Worm (Caenorhabditis elegans) whole organism, young adult: ENCODE measurements around the gene F37C4.8.
A peak's percentile ranks its signal among the peaks of the same experiment; 100 is the strongest.

Source experiments
- B0019.2 ChIP-seq: fragments of 200-800 bp; sonication (Bioruptor generic); conservative IDR thresholded peaks from 2 replicates; pipeline ENCODE4 v1.3.6; 2022; ENCODE audit warnings: missing genetic modification reagents, missing genetic modification characterization, missing compliant biosample characterization
- B0336.3 ChIP-seq: fragments of 200-800 bp; sonication (Bioruptor generic); IDR thresholded peaks from 2 replicates; pipeline ENCODE4 v1.3.6; 2022; ENCODE audit warnings: missing genetic modification characterization, missing compliant biosample characterization
- C17E4.6 ChIP-seq: fragments of 200-800 bp; sonication (Bioruptor generic); IDR thresholded peaks from 2 replicates; pipeline ENCODE4 v1.3.6; 2022; ENCODE audit warnings: missing genetic modification reagents, missing genetic modification characterization, missing compliant biosample characterization
- F10E7.11 ChIP-seq: sonication (generic microtip); optimal IDR thresholded peaks from 2 replicates; lab custom pipeline; 2017; ENCODE audit warnings: mild to moderate bottlenecking, missing genetic modification characterization, moderate library complexity, missing compliant biosample characterization
- F22D6.2 ChIP-seq: sonication (generic microtip); optimal IDR thresholded peaks from 2 replicates; lab custom pipeline; 2016; ENCODE audit warnings: mild to moderate bottlenecking, missing genetic modification characterization, missing compliant biosample characterization
- F33H1.4 ChIP-seq: fragments of 200-800 bp; sonication (Bioruptor generic); IDR thresholded peaks from 2 replicates; pipeline ENCODE4 v1.3.6; 2022; ENCODE audit warnings: missing genetic modification reagents, missing genetic modification characterization, missing compliant biosample characterization
- F55B11.4 ChIP-seq: sonication (generic microtip); optimal IDR thresholded peaks from 2 replicates; lab custom pipeline; 2016; ENCODE audit warnings: missing compliant biosample characterization, missing genetic modification characterization, borderline replicate concordance; ENCODE audit not compliant: insufficient read depth
- F57C9.4 ChIP-seq: sonication (generic microtip); optimal IDR thresholded peaks from 2 replicates; lab custom pipeline; 2017; ENCODE audit warnings: mild to moderate bottlenecking, missing genetic modification characterization, missing compliant biosample characterization
- K12H6.12 ChIP-seq: fragments of 200-800 bp; sonication (Bioruptor generic); optimal IDR thresholded peaks from 2 replicates; lab custom pipeline; 2018; ENCODE audit warnings: mild to moderate bottlenecking, missing genetic modification characterization, missing compliant biosample characterization
- T07F8.4 ChIP-seq: sonication (generic microtip); optimal IDR thresholded peaks from 2 replicates; lab custom pipeline; 2016; ENCODE audit warnings: mild to moderate bottlenecking, missing genetic modification characterization, moderate library complexity, missing compliant biosample characterization
- Y56A3A.18 ChIP-seq: fragments of 200-800 bp; sonication (Bioruptor generic); IDR thresholded peaks from 2 replicates; pipeline ENCODE4 v1.3.6; 2022; ENCODE audit warnings: missing genetic modification reagents, missing genetic modification characterization, missing compliant biosample characterization
- aptf-3 ChIP-seq: fragments of 200-800 bp; sonication (Bioruptor generic); IDR thresholded peaks from 2 replicates; pipeline ENCODE4 v1.3.6; 2022; ENCODE audit warnings: missing genetic modification characterization, missing compliant biosample characterization
- attf-5 ChIP-seq: fragments of 200-800 bp; sonication (Bioruptor generic); optimal IDR thresholded peaks from 2 replicates; lab custom pipeline; 2018; ENCODE audit warnings: mild to moderate bottlenecking, missing genetic modification characterization, missing compliant biosample characterization
- bed-1 ChIP-seq: fragments of 200-800 bp; sonication (Bioruptor generic); IDR thresholded peaks from 2 replicates; pipeline ENCODE4 v1.3.6; 2022; ENCODE audit warnings: missing genetic modification reagents, missing genetic modification characterization, missing compliant biosample characterization
- bed-2 ChIP-seq: fragments of 200-800 bp; sonication (Bioruptor generic); IDR thresholded peaks from 2 replicates; pipeline ENCODE4 v1.3.6; 2022; ENCODE audit warnings: missing genetic modification reagents, missing genetic modification characterization, missing compliant biosample characterization
- ceh-100 ChIP-seq: fragments of 200-800 bp; sonication (Bioruptor generic); IDR thresholded peaks from 2 replicates; pipeline ENCODE4 v1.3.6; 2022; ENCODE audit warnings: missing genetic modification reagents, missing genetic modification characterization, missing compliant biosample characterization
- ceh-27 ChIP-seq: fragments of 200-800 bp; sonication (Bioruptor generic); optimal IDR thresholded peaks from 2 replicates; lab custom pipeline; 2018; ENCODE audit warnings: mild to moderate bottlenecking, missing genetic modification characterization, moderate library complexity, missing compliant biosample characterization
- egl-44 ChIP-seq: fragments of 200-800 bp; sonication (Bioruptor generic); IDR thresholded peaks from 2 replicates; pipeline ENCODE4 v1.3.6; 2022; ENCODE audit warnings: missing genetic modification reagents, missing genetic modification characterization, missing compliant biosample characterization
- fkh-3 ChIP-seq: sonication (generic microtip); optimal IDR thresholded peaks from 2 replicates; lab custom pipeline; 2016; ENCODE audit warnings: mild to moderate bottlenecking, missing genetic modification characterization, missing compliant biosample characterization
- hlh-12 ChIP-seq: sonication (generic microtip); optimal IDR thresholded peaks from 2 replicates; lab custom pipeline; 2016; ENCODE audit warnings: missing genetic modification characterization, missing compliant biosample characterization
- hsf-1 ChIP-seq: fragments of 200-800 bp; sonication (Bioruptor generic); IDR thresholded peaks from 2 replicates; pipeline ENCODE4 v1.3.6; 2022; ENCODE audit warnings: missing genetic modification reagents, missing genetic modification characterization, missing compliant biosample characterization
- lin-26 ChIP-seq: fragments of 200-800 bp; sonication (Bioruptor generic); IDR thresholded peaks from 2 replicates; pipeline ENCODE4 v1.3.6; 2022; ENCODE audit warnings: missing genetic modification reagents, missing genetic modification characterization, missing compliant biosample characterization
- madf-3 ChIP-seq: fragments of 200-800 bp; sonication (Bioruptor generic); IDR thresholded peaks from 2 replicates; pipeline ENCODE4 v1.3.6; 2022; ENCODE audit warnings: missing genetic modification reagents, missing genetic modification characterization, missing compliant biosample characterization
- mcd-1 ChIP-seq: fragments of 200-800 bp; sonication (Bioruptor generic); IDR thresholded peaks from 2 replicates; pipeline ENCODE4 v1.3.6; 2022; ENCODE audit warnings: missing genetic modification reagents, missing genetic modification characterization, missing compliant biosample characterization
- nfyb-1 ChIP-seq: fragments of 200-800 bp; sonication (Bioruptor generic); IDR thresholded peaks from 2 replicates; pipeline ENCODE4 v1.3.6; 2022; ENCODE audit warnings: missing genetic modification reagents, missing genetic modification characterization, missing compliant biosample characterization
- nhr-80 ChIP-seq: sonication (generic microtip); optimal IDR thresholded peaks from 2 replicates; lab custom pipeline; 2016; ENCODE audit warnings: missing genetic modification characterization, missing compliant biosample characterization
- pbrm-1 ChIP-seq: fragments of 200-800 bp; sonication (Bioruptor generic); IDR thresholded peaks from 2 replicates; pipeline ENCODE4 v1.3.6; 2022; ENCODE audit warnings: missing genetic modification reagents, missing genetic modification characterization, missing compliant biosample characterization
- rcor-1 ChIP-seq: fragments of 200-800 bp; sonication (Bioruptor generic); IDR thresholded peaks from 2 replicates; pipeline ENCODE4 v1.3.6; 2022; ENCODE audit warnings: missing genetic modification reagents, missing genetic modification characterization, missing compliant biosample characterization
- snpc-3.4 ChIP-seq: sonication (generic microtip); optimal IDR thresholded peaks from 2 replicates; lab custom pipeline; 2017; ENCODE audit warnings: missing genetic modification characterization, mild to moderate bottlenecking, missing compliant biosample characterization, antibody characterized with exemption, moderate library complexity, missing genotype, missing genetic modification reagents
- snpc-4 ChIP-seq, 5 experiments: fragments of 150-350 bp in 1 of 5; sonication (generic microtip) in 4 of 5; optimal IDR thresholded peaks; 2 replicates each; lab custom pipeline; 2014 to 2018; ENCODE audit warnings: missing genetic modification characterization in 5 of 5, missing biosample characterization in 3 of 5, antibody characterized with exemption in 2 of 5, mild to moderate bottlenecking in 2 of 5, missing compliant biosample characterization in 2 of 5, missing genotype in 2 of 5, moderate library complexity in 2 of 5, missing genetic modification reagents in 1 of 5
- tbp1 ChIP-seq: fragments of 200-800 bp; sonication (Bioruptor generic); optimal IDR thresholded peaks from 2 replicates; lab custom pipeline; 2018; ENCODE audit warnings: mild to moderate bottlenecking, missing genetic modification characterization, missing compliant biosample characterization
- unc-130 ChIP-seq: sonication (generic microtip); optimal IDR thresholded peaks from 2 replicates; lab custom pipeline; 2016; ENCODE audit warnings: missing genetic modification reagents, missing genetic modification characterization, missing compliant biosample characterization
- zfh-2 ChIP-seq: fragments of 200-800 bp; sonication (Bioruptor generic); conservative IDR thresholded peaks from 2 replicates; pipeline ENCODE4 v1.3.6; 2022; ENCODE audit warnings: missing genetic modification reagents, missing genetic modification characterization, missing compliant biosample characterization
- ztf-28 ChIP-seq: fragments of 200-800 bp; sonication (Bioruptor generic); IDR thresholded peaks from 2 replicates; pipeline ENCODE4 v1.3.6; 2022; ENCODE audit warnings: missing genetic modification reagents, missing genetic modification characterization, missing compliant biosample characterization

F37C4.8 gene

DNA sequence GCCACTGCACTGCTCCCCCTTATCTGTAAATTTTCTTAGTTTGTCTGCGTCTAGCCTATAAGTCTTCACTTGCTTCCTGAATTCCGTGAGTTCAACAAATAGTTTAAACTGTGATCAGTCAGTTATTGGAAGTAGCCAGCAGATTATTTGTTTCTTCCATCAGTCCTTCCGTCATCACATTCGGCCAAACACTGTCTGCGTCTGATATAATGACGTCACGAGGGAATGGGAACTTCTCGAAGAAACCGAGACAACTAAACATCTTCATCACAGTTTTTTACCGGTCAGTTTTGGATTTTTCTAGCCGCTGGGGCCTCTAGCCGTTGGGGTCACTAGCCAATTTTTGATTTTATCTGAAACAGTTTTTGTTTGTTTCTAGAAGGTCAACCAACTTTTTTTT is 15.0 kb downstream of the F37C4.8 start:
- TF ChIP-seq B0019.2 (no peak), K12H6.12 (tag; lab: Kevin White, UChicago) (no peak), nhr-80 (tag; lab: Kevin White, UChicago) (peak; percentile 34)

DNA sequence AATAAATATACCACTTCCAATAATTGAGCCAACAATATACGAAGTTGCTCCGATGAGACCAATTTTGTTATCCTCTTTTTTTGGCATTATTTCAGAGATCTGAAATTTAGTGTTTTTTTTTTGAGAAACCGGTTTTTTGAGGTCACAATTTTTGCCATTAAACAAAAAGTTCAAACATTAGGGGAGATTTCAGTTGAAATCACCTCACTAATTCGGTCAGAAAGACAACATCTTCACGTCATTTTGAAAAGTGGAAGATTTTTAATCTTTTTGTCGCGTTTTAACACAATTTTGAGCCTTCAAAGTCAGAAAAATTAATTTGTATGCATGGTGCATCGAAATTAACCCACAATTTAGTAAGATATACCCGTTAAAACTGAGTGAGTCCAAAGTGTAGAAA is 16.1 kb downstream of the F37C4.8 start, which contains the start of gene aat-8:
Gene aat-8 (minus strand): TSS at position 101 of the 400 bp plus-strand sequence.
- TF ChIP-seq fkh-3 (tag; lab: Kevin White, UChicago) = no peak
- TF ChIP-seq bed-2 (GFP tag; lab: Robert Waterston, UW) = no peak
- TF ChIP-seq hlh-12 (tag; lab: Kevin White, UChicago) = no peak
- no peak for TF ChIP-seq unc-130 (GFP tag; lab: Kevin White, UChicago)
- TF ChIP-seq pbrm-1 (GFP tag; lab: Robert Waterston, UW) = no peak
- no peak for TF ChIP-seq egl-44
- no peak for TF ChIP-seq mcd-1 (GFP tag; lab: Robert Waterston, UW)
- TF ChIP-seq snpc-3.4 (tag; lab: Kevin White, UChicago) = no peak
- TF ChIP-seq nhr-80 (tag; lab: Kevin White, UChicago) = no peak
- no peak for TF ChIP-seq nfyb-1 (GFP tag; lab: Robert Waterston, UW)
- TF ChIP-seq F22D6.2 (tag; lab: Kevin White, UChicago) = no peak
- TF ChIP-seq F33H1.4 (GFP tag; lab: Robert Waterston, UW) = no peak
- TF ChIP-seq zfh-2 = no peak
- no peak for TF ChIP-seq bed-1 (GFP tag; lab: Robert Waterston, UW)
- no peak for TF ChIP-seq F10E7.11 (tag; lab: Kevin White, UChicago)
- TF ChIP-seq F57C9.4 = no peak

DNA sequence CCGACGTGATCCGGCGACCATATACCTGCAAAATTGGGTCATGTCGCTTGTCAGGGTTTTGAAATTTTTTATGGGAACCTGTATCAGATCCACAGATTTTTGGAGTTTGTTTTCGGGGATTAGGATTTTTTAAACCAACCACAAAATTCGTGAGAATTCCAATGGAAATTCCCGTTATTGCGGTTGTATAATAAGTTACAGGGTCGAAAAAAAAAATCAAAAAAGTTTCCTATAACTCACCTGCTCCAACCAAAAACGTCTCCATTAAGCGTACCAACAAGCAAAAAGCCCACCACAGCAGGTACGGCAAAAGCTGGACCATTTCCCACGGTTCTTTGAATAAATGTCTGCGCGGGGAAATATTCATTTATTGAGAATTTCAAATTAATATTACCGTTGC is 18.1 kb downstream of the F37C4.8 start:
- TF ChIP-seq ceh-100 (no peak), B0336.3 (GFP tag; lab: Robert Waterston, UW) (no peak), tbp1 (GFP tag; lab: Kevin White, UChicago) (no peak), attf-5 (GFP tag; lab: Kevin White, UChicago) (no peak), F55B11.4 (tag; lab: Kevin White, UChicago) (no peak), hsf-1 (GFP tag; lab: Robert Waterston, UW) (no peak), lin-26 (GFP tag; lab: Robert Waterston, UW) (no peak), rcor-1 (GFP tag; lab: Robert Waterston, UW) (no peak)
- TF ChIP-seq, all 124 proteins: peak for 0

DNA sequence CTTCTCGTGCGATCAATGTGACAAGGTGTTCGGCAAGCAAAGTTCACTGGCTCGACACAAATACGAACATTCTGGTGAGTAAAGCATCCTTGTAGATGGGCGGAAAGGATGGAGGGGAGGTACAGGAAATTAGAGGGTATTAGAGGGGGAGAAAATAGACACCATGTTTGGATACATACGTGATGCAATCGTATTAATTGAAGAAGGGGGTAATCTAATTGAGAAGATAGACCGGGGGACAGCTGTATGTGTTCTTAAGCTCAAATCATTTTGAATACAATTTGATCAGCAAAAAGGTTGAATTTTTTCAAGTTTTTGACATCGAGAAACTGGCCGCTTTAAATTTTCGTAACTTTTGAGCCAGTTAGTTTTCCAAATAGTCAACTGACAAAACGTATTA is 20.6 kb downstream of the F37C4.8 start:
- TF ChIP-seq B0019.2 = no peak
- no peak for TF ChIP-seq ztf-28 (GFP tag; lab: Robert Waterston, UW)
- TF ChIP-seq F57C9.4 = no peak
- no peak for TF ChIP-seq madf-3 (GFP tag; lab: Robert Waterston, UW)
- no peak for TF ChIP-seq snpc-4 (GFP tag; optimal IDR thresholded peaks at IDR 0.05; lab: Kevin White, UChicago)
- no peak for TF ChIP-seq snpc-4 (tag; optimal IDR thresholded peaks at IDR 0.05; lab: Kevin White, UChicago)
- no peak for TF ChIP-seq Y56A3A.18
- TF ChIP-seq T07F8.4 (tag; lab: Kevin White, UChicago) = no peak
- no peak for TF ChIP-seq aptf-3
- no peak for TF ChIP-seq C17E4.6
- TF ChIP-seq ceh-27 = no peak
